Fruit fly (Drosophila melanogaster) whole organism, embryonic: Measurements from ENCODE around the gene CG43407.

ENCODE experiments used
- CG10274 ChIP-seq: fragments of 200-800 bp; sonication (Bioruptor generic); optimal IDR thresholded peaks from 3 replicates; lab custom pipeline; 2017; ENCODE audit warnings: missing biosample characterization, mild to moderate bottlenecking, missing genetic modification characterization
- CG10462 ChIP-seq: fragments of 200-800 bp; sonication (Bioruptor generic); optimal IDR thresholded peaks from 2 replicates; lab custom pipeline; 2016; ENCODE audit warnings: missing biosample characterization, missing genetic modification characterization
- CG10543 ChIP-seq: fragments of 200-800 bp; sonication (Bioruptor generic); optimal IDR thresholded peaks from 3 replicates; lab custom pipeline; 2017; ENCODE audit warnings: missing biosample characterization, mild to moderate bottlenecking, missing genetic modification characterization, moderate library complexity
- CG10979 ChIP-seq: fragments of 200-800 bp; sonication (Bioruptor generic); optimal IDR thresholded peaks from 2 replicates; lab custom pipeline; 2018; ENCODE audit warnings: missing biosample characterization, mild to moderate bottlenecking, missing genetic modification characterization, moderate library complexity
- CG11504 ChIP-seq: fragments of 200-800 bp; sonication (Bioruptor generic); optimal IDR thresholded peaks from 3 replicates; lab custom pipeline; 2019; ENCODE audit warnings: missing biosample characterization, mild to moderate bottlenecking, missing genetic modification characterization, moderate library complexity
- CG11695 ChIP-seq: fragments of 200-800 bp; sonication (Bioruptor generic); IDR thresholded peaks from 3 replicates; pipeline ENCODE4 v1.3.6; 2022; ENCODE audit warnings: missing biosample characterization, missing genetic modification characterization
- CG12236 ChIP-seq: fragments of 200-800 bp; sonication (Bioruptor generic); optimal IDR thresholded peaks from 2 replicates; lab custom pipeline; 2016; ENCODE audit warnings: missing biosample characterization, missing genetic modification characterization
- CG13775 ChIP-seq: fragments of 200-800 bp; sonication (Bioruptor generic); optimal IDR thresholded peaks from 3 replicates; lab custom pipeline; 2017; ENCODE audit warnings: missing biosample characterization, mild to moderate bottlenecking, missing genetic modification characterization
- CG16813 ChIP-seq: fragments of 200-800 bp; sonication (Bioruptor generic); IDR thresholded peaks from 3 replicates; pipeline ENCODE4 v1.3.6; 2022; ENCODE audit warnings: missing biosample characterization, missing genetic modification characterization; ENCODE audit not compliant: partially characterized antibody
- CG17328 ChIP-seq: fragments of 200-800 bp; sonication (Bioruptor generic); IDR thresholded peaks from 2 replicates; pipeline ENCODE4 v1.3.6; 2022; ENCODE audit warnings: missing biosample characterization, missing genetic modification characterization
- CG17912 ChIP-seq: fragments of 200-800 bp; sonication (Bioruptor generic); optimal IDR thresholded peaks from 2 replicates; lab custom pipeline; 2018; ENCODE audit warnings: missing biosample characterization, mild to moderate bottlenecking, missing genetic modification characterization
- CG18262 ChIP-seq: fragments of 200-800 bp; optimal IDR thresholded peaks from 3 replicates; lab custom pipeline; 2019; ENCODE audit warnings: missing biosample characterization, mild to moderate bottlenecking, missing genetic modification characterization, moderate library complexity
- CG2129 ChIP-seq: fragments of 200-800 bp; sonication (Bioruptor generic); IDR thresholded peaks from 2 replicates; pipeline ENCODE4 v1.3.6; 2022; ENCODE audit warnings: missing biosample characterization, missing genetic modification characterization; ENCODE audit not compliant: partially characterized antibody
- CG2712 ChIP-seq: fragments of 200-800 bp; optimal IDR thresholded peaks from 3 replicates; lab custom pipeline; 2019; ENCODE audit warnings: missing biosample characterization, mild to moderate bottlenecking, missing genetic modification characterization, moderate library complexity
- CG2889 ChIP-seq: fragments of 200-800 bp; sonication (Bioruptor generic); IDR thresholded peaks from 3 replicates; pipeline ENCODE4 v1.3.6; 2022; ENCODE audit warnings: missing biosample characterization, missing genetic modification characterization
- CG3065 ChIP-seq: fragments of 200-800 bp; sonication (Bioruptor generic); optimal IDR thresholded peaks from 2 replicates; lab custom pipeline; 2016; ENCODE audit warnings: missing biosample characterization, missing genetic modification characterization
- CG33213 ChIP-seq: fragments of 200-800 bp; sonication (Bioruptor generic); optimal IDR thresholded peaks from 3 replicates; lab custom pipeline; 2016; ENCODE audit warnings: missing biosample characterization, missing genetic modification characterization
- CG8478 ChIP-seq: fragments of >200 bp; optimal IDR thresholded peaks from 2 replicates; lab custom pipeline; 2018
- CG9932 ChIP-seq: fragments of 200-800 bp; sonication (Bioruptor generic); IDR thresholded peaks from 2 replicates; pipeline ENCODE4 v1.3.6; 2022; ENCODE audit warnings: missing biosample characterization, missing genetic modification characterization
- CkIIα-i1 ChIP-seq: fragments of 200-800 bp; sonication (Bioruptor generic); IDR thresholded peaks from 2 replicates; pipeline ENCODE4 v1.3.6; 2022; ENCODE audit warnings: missing biosample characterization, missing genetic modification characterization
- CrebB ChIP-seq: fragments of 200-800 bp; sonication (Bioruptor generic); optimal IDR thresholded peaks from 3 replicates; lab custom pipeline; 2018; ENCODE audit warnings: missing biosample characterization, mild to moderate bottlenecking, missing genetic modification characterization
- Dll ChIP-seq: fragments of 200-800 bp; sonication (Bioruptor generic); IDR thresholded peaks from 4 replicates; pipeline ENCODE4 v1.3.6; 2022; ENCODE audit warnings: missing biosample characterization, missing genetic modification characterization; ENCODE audit not compliant: partially characterized antibody
- HLH54F ChIP-seq: fragments of 200-800 bp; sonication (Bioruptor generic); optimal IDR thresholded peaks from 3 replicates; lab custom pipeline; 2016; ENCODE audit warnings: missing biosample characterization, missing genetic modification characterization
- Hey ChIP-seq: fragments of 200-800 bp; sonication (Bioruptor generic); optimal IDR thresholded peaks from 3 replicates; lab custom pipeline; 2018; ENCODE audit warnings: missing biosample characterization, mild to moderate bottlenecking, missing genetic modification characterization
- Sox102F ChIP-seq: fragments of 200-800 bp; sonication (Bioruptor generic); optimal IDR thresholded peaks from 2 replicates; lab custom pipeline; 2018; ENCODE audit warnings: missing biosample characterization, mild to moderate bottlenecking, missing genetic modification characterization, moderate library complexity
- Spps ChIP-seq: fragments of 200-800 bp; sonication (Bioruptor generic); optimal IDR thresholded peaks from 2 replicates; lab custom pipeline; 2018; ENCODE audit warnings: missing biosample characterization, mild to moderate bottlenecking, missing genetic modification characterization
- Taf1 ChIP-seq: fragments of 200-800 bp; sonication (Bioruptor generic); IDR thresholded peaks from 2 replicates; pipeline ENCODE4 v1.3.6; 2022; ENCODE audit warnings: missing biosample characterization, missing genetic modification characterization
- Xrp1 ChIP-seq: fragments of 200-800 bp; sonication (Bioruptor generic); IDR thresholded peaks from 2 replicates; pipeline ENCODE4 v1.3.6; 2022; ENCODE audit warnings: missing biosample characterization, missing genetic modification characterization
- bigmax ChIP-seq: fragments of 200-800 bp; sonication (Bioruptor generic); optimal IDR thresholded peaks from 2 replicates; lab custom pipeline; 2018; ENCODE audit warnings: missing biosample characterization, mild to moderate bottlenecking, missing genetic modification characterization
- cg ChIP-seq: fragments of 200-800 bp; sonication (Bioruptor generic); optimal IDR thresholded peaks from 3 replicates; lab custom pipeline; 2019; ENCODE audit warnings: missing biosample characterization, mild to moderate bottlenecking, missing genetic modification characterization, moderate library complexity
- gcm2 ChIP-seq: fragments of 200-800 bp; sonication (Bioruptor generic); optimal IDR thresholded peaks from 2 replicates; lab custom pipeline; 2016; ENCODE audit warnings: missing biosample characterization, missing genetic modification characterization
- gem ChIP-seq: fragments of 200-800 bp; sonication (Bioruptor generic); optimal IDR thresholded peaks from 2 replicates; lab custom pipeline; 2019; ENCODE audit warnings: missing biosample characterization, mild to moderate bottlenecking, missing genetic modification characterization, moderate library complexity
- grau ChIP-seq: fragments of 200-800 bp; optimal IDR thresholded peaks from 3 replicates; lab custom pipeline; 2019; ENCODE audit warnings: missing biosample characterization, mild to moderate bottlenecking, missing genetic modification characterization, moderate library complexity
- gsb ChIP-seq: fragments of 200-800 bp; sonication (Bioruptor generic); IDR thresholded peaks from 2 replicates; pipeline ENCODE4 v1.3.6; 2022; ENCODE audit warnings: missing biosample characterization, missing genetic modification characterization
- ken ChIP-seq: fragments of 200-800 bp; sonication (Bioruptor generic); IDR thresholded peaks from 3 replicates; pipeline ENCODE4 v1.3.6; 2022; ENCODE audit warnings: missing biosample characterization, missing genetic modification characterization
- knrl ChIP-seq: fragments of 200-800 bp; sonication (Bioruptor generic); IDR thresholded peaks from 3 replicates; pipeline ENCODE4 v1.3.6; 2022; ENCODE audit warnings: missing biosample characterization, missing genetic modification characterization; ENCODE audit not compliant: partially characterized antibody
- nom ChIP-seq: fragments of 200-800 bp; sonication (Bioruptor generic); optimal IDR thresholded peaks from 2 replicates; lab custom pipeline; 2017; ENCODE audit warnings: missing biosample characterization, missing genetic modification characterization, mild to moderate bottlenecking, moderate library complexity, missing genetic modification reagents
- pnt ChIP-seq: fragments of 200-800 bp; sonication (Bioruptor generic); optimal IDR thresholded peaks from 3 replicates; lab custom pipeline; 2016; ENCODE audit warnings: missing biosample characterization, missing genetic modification characterization
- ranshi ChIP-seq: fragments of 200-800 bp; sonication (Bioruptor generic); IDR thresholded peaks from 2 replicates; pipeline ENCODE4 v1.3.6; 2022; ENCODE audit warnings: missing biosample characterization, missing genetic modification characterization
- row ChIP-seq: fragments of 200-800 bp; sonication (Bioruptor generic); IDR thresholded peaks from 3 replicates; pipeline ENCODE4 v1.3.6; 2022; ENCODE audit warnings: missing biosample characterization, missing genetic modification characterization
- sima ChIP-seq: fragments of 200-800 bp; sonication (Bioruptor generic); optimal IDR thresholded peaks from 2 replicates; lab custom pipeline; 2016; ENCODE audit warnings: missing biosample characterization, missing genetic modification characterization
- tin ChIP-seq: fragments of 200-800 bp; sonication (Bioruptor generic); optimal IDR thresholded peaks from 3 replicates; lab custom pipeline; 2016; ENCODE audit warnings: missing biosample characterization, missing genetic modification characterization
- tll ChIP-seq, 2 experiments: fragments of 200-800 bp in 1 of 2; fragments of >200 bp in 1 of 2; sonication (Bioruptor generic) in 1 of 2; optimal IDR thresholded peaks; 2 replicates each; lab custom pipeline; 2017 to 2019; ENCODE audit warnings: missing biosample characterization in 2 of 2, missing genetic modification characterization in 2 of 2, mild to moderate bottlenecking in 1 of 2, moderate library complexity in 1 of 2
- trem ChIP-seq: fragments of 200-800 bp; optimal IDR thresholded peaks from 3 replicates; lab custom pipeline; 2019; ENCODE audit warnings: missing biosample characterization, mild to moderate bottlenecking, missing genetic modification characterization, moderate library complexity
- trh ChIP-seq: fragments of 200-800 bp; sonication (Bioruptor generic); optimal IDR thresholded peaks from 2 replicates; lab custom pipeline; 2016; ENCODE audit warnings: missing biosample characterization, missing genetic modification characterization
- tx ChIP-seq: fragments of 200-800 bp; sonication (Bioruptor generic); optimal IDR thresholded peaks from 2 replicates; lab custom pipeline; 2016; ENCODE audit warnings: missing biosample characterization, missing genetic modification characterization
- wek ChIP-seq: fragments of 200-800 bp; sonication (Bioruptor generic); optimal IDR thresholded peaks from 3 replicates; lab custom pipeline; 2018; ENCODE audit warnings: missing biosample characterization, mild to moderate bottlenecking, missing genetic modification characterization, moderate library complexity
- zf30C ChIP-seq: fragments of 200-800 bp; sonication (Bioruptor generic); optimal IDR thresholded peaks from 3 replicates; lab custom pipeline; 2018; ENCODE audit warnings: missing biosample characterization, mild to moderate bottlenecking, missing genetic modification characterization

CG43407 gene

DNA sequence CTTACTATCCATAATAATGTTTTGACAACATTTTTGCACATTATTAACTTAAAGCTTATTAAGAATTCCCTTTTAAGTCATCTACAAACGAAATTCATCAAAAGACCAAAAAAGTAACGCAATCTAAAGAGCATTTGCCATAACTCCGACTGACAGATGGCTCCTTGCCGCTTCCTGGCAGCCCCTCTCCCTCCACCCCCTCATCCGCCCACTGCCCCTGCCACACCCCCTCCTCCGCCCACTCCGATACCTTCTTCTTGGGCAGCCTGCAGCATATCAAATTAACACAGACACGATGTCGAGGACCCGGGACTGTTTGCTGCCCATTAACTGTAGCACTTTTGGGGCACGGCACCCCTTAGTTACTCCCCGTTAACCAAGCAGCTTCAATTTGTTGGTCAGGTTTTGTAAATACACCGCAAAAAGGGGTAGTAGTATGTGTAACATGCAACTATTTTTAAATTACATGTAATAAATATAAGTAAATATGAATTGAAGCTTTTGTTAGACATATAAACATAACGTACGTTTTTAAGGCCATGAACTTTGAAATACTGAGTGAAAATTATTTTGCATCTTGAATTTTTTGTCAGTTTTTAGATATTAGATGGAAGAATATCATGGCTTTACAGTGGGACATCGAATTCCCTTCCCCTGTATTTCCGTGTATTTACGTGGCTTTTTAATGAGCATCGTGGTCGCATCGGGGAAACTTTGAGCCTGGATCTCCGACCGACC, 17.9 kb downstream of the CG43407 start (continued):
- peak; percentile 20 for TF ChIP-seq grau (tag; lab: Kevin White, UChicago)
- no peak for TF ChIP-seq CG10274
- TF ChIP-seq zf30C (GFP tag; lab: Kevin White, UChicago): peak; percentile 14
- peak; percentile 22 for TF ChIP-seq nom (GFP tag; lab: Kevin White, UChicago)
- no peak for TF ChIP-seq bigmax
- peak; percentile 41; the same call in 1 of the 2 replicates for TF ChIP-seq Xrp1
- no peak for TF ChIP-seq gsb (GFP tag; lab: Robert Waterston, UW)
- TF ChIP-seq row (GFP tag; lab: Robert Waterston, UW): peak; percentile 30; the same call in 1 of the 3 replicates
- no peak for TF ChIP-seq knrl (GFP tag; lab: Robert Waterston, UW)
- peak; percentile 53 for TF ChIP-seq gem
- peak; percentile 25 for TF ChIP-seq CG10979 (tag; lab: Kevin White, UChicago)
- no peak for TF ChIP-seq tin (GFP tag; lab: Kevin White, UChicago)
- peak; percentile 25 for TF ChIP-seq CG18262 (tag; lab: Kevin White, UChicago)
- peak; percentile 14 for TF ChIP-seq CG11504 (tag; lab: Kevin White, UChicago)
- TF ChIP-seq CG2712 (tag; lab: Kevin White, UChicago): peak; percentile 18
- no peak for TF ChIP-seq CrebB (tag; lab: Kevin White, UChicago)

DNA sequence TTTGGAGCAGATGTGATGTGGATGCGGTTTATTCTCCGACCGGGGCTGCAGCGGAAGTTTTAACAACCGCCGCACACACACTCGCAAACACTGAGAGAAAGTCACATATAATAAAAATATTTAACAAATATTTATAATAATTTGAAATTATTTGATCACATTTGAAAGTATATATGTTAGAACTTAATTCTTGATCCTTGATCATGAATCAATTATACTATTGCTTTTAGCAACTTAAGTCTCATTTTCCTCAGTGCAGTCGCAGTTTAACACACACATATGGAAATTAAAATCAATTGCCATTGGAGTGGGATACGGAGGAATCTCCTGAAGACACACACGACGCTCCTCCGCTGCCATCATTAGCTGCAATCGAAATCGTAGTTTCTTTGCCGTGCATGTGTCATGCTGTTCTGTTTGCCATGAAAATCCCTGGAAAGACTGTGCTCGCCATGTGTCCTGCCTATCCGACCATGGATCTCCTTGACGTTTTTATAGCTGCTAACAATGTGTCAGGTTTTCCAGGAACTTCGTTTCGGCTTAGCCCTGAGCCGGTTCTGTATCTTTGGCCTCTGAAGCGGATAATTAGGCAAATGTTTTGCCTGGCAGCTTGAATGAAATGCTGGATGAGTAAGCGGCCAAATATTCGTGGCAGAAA, 19.9 kb downstream of the CG43407 start:
- TF ChIP-seq CG12236 (GFP tag; lab: Kevin White, UChicago) (no peak), CG3065 (no peak), CG2129 (no peak), Sox102F (peak; percentile 76), Spps (tag; lab: Kevin White, UChicago) (peak; percentile 87), CG17912 (GFP tag; lab: Kevin White, UChicago) (no peak), CG8478 (no peak), Taf1 (GFP tag; lab: Robert Waterston, UW) (no peak), sima (GFP tag; lab: Kevin White, UChicago) (no peak), tx (GFP tag; lab: Kevin White, UChicago) (no peak), CkIIα-i1 (GFP tag; lab: Robert Waterston, UW) (no peak), tll (GFP tag; optimal IDR thresholded peaks at IDR 0.05; lab: Kevin White, UChicago) (peak in 1 of 2 experiments; percentile 52), CG13775 (GFP tag; lab: Kevin White, UChicago) (peak; percentile 83), cg (peak; percentile 40), pnt (no peak), ranshi (GFP tag; lab: Robert Waterston, UW) (peak; percentile 73), CG11695 (GFP tag; lab: Robert Waterston, UW) (0 out of 3 replicates have a peak, but pooled peaks have one; percentile 37), wek (GFP tag; lab: Kevin White, UChicago) (no peak), CG9932 (GFP tag; lab: Robert Waterston, UW) (no peak), CG16813 (GFP tag; lab: Robert Waterston, UW) (no peak), ken (GFP tag; lab: Robert Waterston, UW) (peak; percentile 58; the same call in 1 of the 3 replicates), CG10462 (GFP tag; lab: Kevin White, UChicago) (peak; percentile 65), gcm2 (no peak), Hey (no peak), trem (tag; lab: Kevin White, UChicago) (peak; percentile 92), trh (no peak), HLH54F (GFP tag; lab: Kevin White, UChicago) (no peak), Xrp1 (peak; percentile 93), CG33213 (GFP tag; lab: Kevin White, UChicago) (no peak), Dll (GFP tag; lab: Robert Waterston, UW) (no peak), CG2889 (GFP tag; lab: Robert Waterston, UW) (no peak), CG10543 (GFP tag; lab: Kevin White, UChicago) (peak; percentile 7), CG17328 (GFP tag; lab: Robert Waterston, UW) (peak; percentile 87)
